Fruit fly (Drosophila melanogaster): ENCODE results near the gene Pink1.

DNA sequence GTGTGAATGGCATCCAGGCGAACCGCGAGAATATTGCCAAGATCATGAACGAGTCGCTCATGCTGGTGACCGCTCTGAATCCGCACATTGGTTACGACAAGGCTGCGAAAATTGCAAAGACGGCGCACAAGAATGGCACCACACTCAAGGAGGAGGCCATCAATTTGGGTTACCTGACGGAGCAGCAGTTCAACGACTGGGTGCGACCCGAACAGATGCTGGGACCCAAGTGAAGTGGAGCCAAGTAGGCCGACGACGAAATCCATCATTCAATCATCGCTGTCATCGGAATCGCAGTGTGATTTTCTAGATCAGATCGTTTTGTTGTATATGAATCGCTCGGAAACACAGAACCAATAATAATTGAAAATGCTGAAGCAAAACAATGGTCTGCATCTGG is 2.1 kb upstream of the Pink1 start, which contains the start of gene Fum2:
- TF ChIP-seq Mnt (GFP tag; optimal IDR thresholded peaks at IDR 0.05) = no peak
- TF ChIP-seq CG11617 (GFP tag; optimal IDR thresholded peaks at IDR 0.05) = no peak
- no peak for TF ChIP-seq Hr96 (GFP tag; optimal IDR thresholded peaks at IDR 0.05)
- TF ChIP-seq toe (GFP tag; optimal IDR thresholded peaks at IDR 0.05) = no peak
- no peak for TF ChIP-seq cic (GFP tag; optimal IDR thresholded peaks at IDR 0.05)
- no peak for TF ChIP-seq CG7101 (tag; optimal IDR thresholded peaks at IDR 0.05)
- TF ChIP-seq CG33017 (tag; optimal IDR thresholded peaks at IDR 0.05) = no peak
- no peak for TF ChIP-seq tj (GFP tag; optimal IDR thresholded peaks at IDR 0.05)
- no peak for TF ChIP-seq kay (GFP tag; ENCODE audit: borderline replicate concordance)
- TF ChIP-seq CG1620 (GFP tag; optimal IDR thresholded peaks at IDR 0.05) = no peak
- TF ChIP-seq CG7045 (GFP tag; optimal IDR thresholded peaks at IDR 0.05) = no peak
- no peak for TF ChIP-seq CG5204 (GFP tag; optimal IDR thresholded peaks at IDR 0.05)
